Fruit fly (Drosophila melanogaster): ENCODE measurements around the gene ERR.

The ERR gene

DNA sequence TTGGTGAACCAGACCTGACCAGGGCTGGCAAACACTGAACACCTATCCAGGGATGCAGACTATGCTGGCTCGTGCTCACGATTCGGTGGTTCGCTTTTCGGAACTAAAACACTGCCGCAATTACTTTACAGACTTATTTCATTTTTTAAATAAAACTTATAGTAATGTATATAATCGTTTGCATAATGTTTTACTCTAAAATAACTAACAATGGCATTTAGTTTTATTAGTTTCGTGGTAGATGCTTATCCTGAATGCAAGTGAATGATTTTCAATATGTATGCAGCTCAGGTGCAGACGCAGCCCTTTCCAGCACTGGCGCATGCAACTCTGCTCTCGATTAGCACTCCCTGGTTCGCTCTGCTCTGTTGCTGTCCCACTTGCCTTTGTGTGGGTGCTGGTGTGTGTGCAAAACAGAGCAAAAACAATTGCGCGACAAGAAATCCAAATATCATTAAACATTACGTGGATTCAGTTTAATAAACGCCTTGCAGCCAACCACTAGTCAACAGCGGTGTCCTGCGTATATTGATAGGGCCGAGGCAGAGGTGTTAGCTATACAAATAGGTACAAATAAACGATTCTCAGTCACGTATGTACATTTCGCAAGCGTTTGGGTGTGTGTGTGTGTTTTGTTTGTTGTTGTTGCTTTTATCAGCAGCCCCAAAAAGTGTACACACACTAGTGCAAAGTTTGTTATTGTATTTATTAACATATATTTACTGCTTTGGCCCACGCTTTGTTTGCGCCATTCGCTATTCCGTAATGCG is at the start of gene ERR, which contains the start of gene Atg18a:
Gene ERR, minus strand, starts transcription at position 45 of the 770 bp plus-strand sequence.
Gene Atg18a, plus strand, starts transcription at position 231 of the 770 bp plus-strand sequence.
- TF ChIP-seq CG8478 (optimal IDR thresholded peaks at IDR 0.05) (no peak), usp (GFP tag; optimal IDR thresholded peaks at IDR 0.05) (no peak), EcR (GFP tag; optimal IDR thresholded peaks at IDR 0.05) (no peak), psq (optimal IDR thresholded peaks at IDR 0.05) (no peak), pan (optimal IDR thresholded peaks at IDR 0.05) (no peak), Dll (optimal IDR thresholded peaks at IDR 0.05) (no peak)

DNA sequence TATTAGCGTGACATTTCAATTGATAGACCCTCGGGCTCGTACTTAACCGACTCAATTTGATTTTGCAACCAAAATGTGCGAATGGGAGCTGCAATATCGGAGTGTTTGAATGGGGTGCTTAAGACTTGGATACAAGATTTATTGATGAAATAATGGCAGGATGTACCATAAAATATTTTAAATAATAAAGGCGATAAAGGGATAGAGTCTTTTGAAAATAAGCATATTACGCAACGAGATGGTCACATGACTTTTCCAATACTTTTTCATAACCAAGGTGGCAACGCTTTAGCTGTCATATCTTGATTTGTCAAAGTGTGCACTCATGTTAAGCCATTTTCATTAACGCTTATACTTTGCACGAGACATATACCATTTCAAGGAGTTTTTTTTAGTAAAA is 42.5 kb upstream of the ERR start, which contains the start of gene eIF4E3:
Gene eIF4E3, plus strand, starts transcription at position 301 of the 400 bp plus-strand sequence.
- TF ChIP-seq Dll (optimal IDR thresholded peaks at IDR 0.05) = no peak
- no peak for TF ChIP-seq psq (optimal IDR thresholded peaks at IDR 0.05)
- TF ChIP-seq CG8478 (optimal IDR thresholded peaks at IDR 0.05) = no peak
- no peak for TF ChIP-seq EcR (GFP tag; optimal IDR thresholded peaks at IDR 0.05)
- no peak for TF ChIP-seq usp (GFP tag; optimal IDR thresholded peaks at IDR 0.05)
- no peak for TF ChIP-seq pan (optimal IDR thresholded peaks at IDR 0.05)

DNA sequence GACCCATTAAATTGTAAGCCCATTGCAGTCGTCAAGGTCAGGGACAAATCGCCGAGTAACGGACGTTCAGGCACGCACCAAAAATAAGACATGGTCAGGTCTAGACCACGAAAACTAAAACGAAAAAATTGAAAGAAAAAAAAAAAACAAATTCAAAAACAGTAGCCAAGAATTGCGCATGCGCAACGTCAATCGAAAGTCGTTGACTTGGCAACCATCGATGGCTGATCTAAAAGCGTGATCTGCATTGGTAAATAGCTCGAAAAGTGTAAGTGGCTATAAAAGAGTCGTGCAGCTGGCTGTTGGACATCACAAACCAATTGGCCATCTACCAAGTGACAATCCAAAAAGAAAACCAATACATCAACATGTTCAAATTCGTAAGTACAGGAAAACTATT is 35.4 kb upstream of the ERR start, which contains the start of gene CG13678:
Gene CG13678, plus strand, starts transcription at position 307 of the 400 bp plus-strand sequence.
- TF ChIP-seq EcR (GFP tag; optimal IDR thresholded peaks at IDR 0.05) = no peak
- TF ChIP-seq usp (GFP tag; optimal IDR thresholded peaks at IDR 0.05) = no peak
- TF ChIP-seq Dll (optimal IDR thresholded peaks at IDR 0.05) = no peak
- no peak for TF ChIP-seq pan (optimal IDR thresholded peaks at IDR 0.05)
- no peak for TF ChIP-seq CG8478 (optimal IDR thresholded peaks at IDR 0.05)
- no peak for TF ChIP-seq psq (optimal IDR thresholded peaks at IDR 0.05)

DNA sequence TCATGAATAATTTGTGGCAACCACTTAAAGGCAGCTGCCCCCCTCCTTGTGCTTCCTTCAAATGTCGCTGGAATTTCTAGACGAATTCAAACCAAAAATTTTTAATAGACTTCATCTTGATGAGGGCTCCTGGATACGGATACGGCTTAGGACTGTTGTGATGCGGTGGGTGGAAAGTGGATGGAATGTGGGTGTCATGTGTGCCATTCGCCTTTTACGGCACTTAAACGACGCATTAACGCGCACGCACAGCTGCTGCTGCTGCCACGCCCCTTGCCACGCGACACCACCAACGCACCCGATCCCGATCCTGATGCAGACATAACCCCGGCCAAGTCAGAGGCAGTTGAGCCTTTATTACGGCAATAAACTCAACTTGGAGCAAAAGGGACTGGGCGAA is 33.2 kb upstream of the ERR start:
- TF ChIP-seq Dll (optimal IDR thresholded peaks at IDR 0.05) (no peak), EcR (GFP tag; optimal IDR thresholded peaks at IDR 0.05) (no peak), usp (GFP tag; optimal IDR thresholded peaks at IDR 0.05) (no peak), CG8478 (optimal IDR thresholded peaks at IDR 0.05) (no peak), pan (optimal IDR thresholded peaks at IDR 0.05) (no peak), psq (optimal IDR thresholded peaks at IDR 0.05) (no peak)

DNA sequence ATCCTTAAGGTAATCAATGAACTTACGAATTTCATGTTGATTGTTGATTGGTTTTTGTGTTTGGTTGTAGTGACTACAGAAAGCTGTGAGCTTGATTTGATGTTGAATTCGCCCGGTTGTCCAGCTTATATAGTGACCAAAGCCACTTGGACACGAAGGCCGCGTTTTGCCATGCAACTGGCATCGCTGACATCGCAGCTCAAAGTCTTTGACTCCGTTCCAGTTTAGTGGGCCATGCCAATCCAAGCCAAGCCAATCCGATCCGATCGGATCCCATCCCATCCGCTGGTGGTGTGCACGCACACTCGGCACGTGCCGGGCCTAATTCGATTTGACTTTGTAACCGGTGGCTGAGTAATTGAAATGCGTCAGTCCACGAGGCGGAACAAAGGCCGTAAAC is 32.4 kb upstream of the ERR start, which contains the start of gene CG13674:
Gene CG13674, minus strand, starts transcription at position 101 of the 400 bp plus-strand sequence.
- TF ChIP-seq EcR (GFP tag; optimal IDR thresholded peaks at IDR 0.05) = no peak
- no peak for TF ChIP-seq pan (optimal IDR thresholded peaks at IDR 0.05)
- TF ChIP-seq Dll (optimal IDR thresholded peaks at IDR 0.05) = no peak
- no peak for TF ChIP-seq psq (optimal IDR thresholded peaks at IDR 0.05)
- no peak for TF ChIP-seq usp (GFP tag; optimal IDR thresholded peaks at IDR 0.05)
- no peak for TF ChIP-seq CG8478 (optimal IDR thresholded peaks at IDR 0.05)

DNA sequence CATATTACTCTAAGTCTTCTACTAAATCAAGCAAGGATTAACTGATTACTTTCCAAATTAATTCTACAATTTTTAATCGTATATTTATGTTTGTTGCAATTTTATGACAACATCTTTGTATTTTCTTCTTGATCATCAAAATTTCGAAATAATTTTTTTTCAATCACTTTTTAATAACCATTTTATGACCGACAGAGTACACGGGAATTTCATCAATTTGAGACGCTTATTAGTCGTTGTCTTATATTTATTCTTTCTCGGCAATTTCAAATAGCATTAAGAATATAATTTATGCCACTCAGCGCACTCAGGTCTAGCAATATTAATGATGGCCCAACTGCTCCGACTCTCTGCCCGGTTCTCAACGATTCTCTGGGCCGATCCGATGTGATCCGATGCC is 28.5 kb upstream of the ERR start, which contains the start of gene CG8012:
Gene CG8012, plus strand, starts transcription at position 301 of the 400 bp plus-strand sequence.
- TF ChIP-seq CG8478 (optimal IDR thresholded peaks at IDR 0.05) (no peak), pan (optimal IDR thresholded peaks at IDR 0.05) (no peak), Dll (optimal IDR thresholded peaks at IDR 0.05) (no peak), usp (GFP tag; optimal IDR thresholded peaks at IDR 0.05) (no peak), EcR (GFP tag; optimal IDR thresholded peaks at IDR 0.05) (no peak), psq (optimal IDR thresholded peaks at IDR 0.05) (no peak)

DNA sequence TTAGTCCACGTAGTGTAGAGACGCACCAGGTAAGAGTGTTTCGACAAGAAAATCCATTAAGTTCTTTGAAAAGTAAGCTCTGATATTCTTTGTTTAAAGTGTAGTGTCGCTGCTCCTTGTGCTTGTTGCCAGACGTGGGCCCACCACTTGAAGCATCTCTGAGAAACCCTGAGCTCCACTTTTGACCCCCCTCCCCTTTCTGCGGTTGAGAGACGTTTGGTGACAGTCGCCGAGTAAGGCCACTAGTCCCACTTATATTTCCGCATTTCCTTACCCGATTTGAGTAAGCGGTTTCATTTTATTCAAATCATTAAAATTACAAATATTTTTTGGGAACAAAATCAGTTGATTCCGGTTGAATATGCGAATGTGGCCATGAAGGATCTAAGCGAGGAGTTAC is 25.1 kb upstream of the ERR start, which contains the start of gene CG8006:
Gene CG8006, plus strand, starts transcription at position 301 of the 400 bp plus-strand sequence.
- TF ChIP-seq usp (GFP tag; optimal IDR thresholded peaks at IDR 0.05) (no peak), Dll (optimal IDR thresholded peaks at IDR 0.05) (no peak), EcR (GFP tag; optimal IDR thresholded peaks at IDR 0.05) (no peak), CG8478 (optimal IDR thresholded peaks at IDR 0.05) (no peak), pan (optimal IDR thresholded peaks at IDR 0.05) (no peak), psq (optimal IDR thresholded peaks at IDR 0.05) (no peak)

DNA sequence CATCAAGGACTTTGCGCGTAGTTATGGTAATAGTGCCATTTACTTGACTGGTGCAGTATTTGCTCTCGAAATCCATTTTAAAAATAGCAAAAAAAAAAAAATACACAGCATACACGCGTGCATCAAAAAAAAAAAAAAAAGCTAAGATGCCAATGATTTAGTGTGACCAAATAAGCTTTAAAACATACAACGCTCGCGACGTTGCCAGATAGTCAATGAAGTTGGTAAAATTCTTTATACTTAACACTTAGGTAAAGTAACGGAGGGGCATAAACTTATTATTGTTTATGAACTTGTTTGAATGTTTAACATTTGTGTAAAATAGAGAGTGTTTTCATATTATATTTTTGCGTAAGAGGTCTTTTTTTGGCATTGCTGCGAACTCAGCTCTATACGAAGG is 24.1 kb upstream of the ERR start, which contains the start of gene tut:
Gene tut, minus strand, starts transcription at position 148 of the 400 bp plus-strand sequence.
- TF ChIP-seq EcR (GFP tag; optimal IDR thresholded peaks at IDR 0.05) (no peak), Dll (optimal IDR thresholded peaks at IDR 0.05) (no peak), psq (optimal IDR thresholded peaks at IDR 0.05) (no peak)

DNA sequence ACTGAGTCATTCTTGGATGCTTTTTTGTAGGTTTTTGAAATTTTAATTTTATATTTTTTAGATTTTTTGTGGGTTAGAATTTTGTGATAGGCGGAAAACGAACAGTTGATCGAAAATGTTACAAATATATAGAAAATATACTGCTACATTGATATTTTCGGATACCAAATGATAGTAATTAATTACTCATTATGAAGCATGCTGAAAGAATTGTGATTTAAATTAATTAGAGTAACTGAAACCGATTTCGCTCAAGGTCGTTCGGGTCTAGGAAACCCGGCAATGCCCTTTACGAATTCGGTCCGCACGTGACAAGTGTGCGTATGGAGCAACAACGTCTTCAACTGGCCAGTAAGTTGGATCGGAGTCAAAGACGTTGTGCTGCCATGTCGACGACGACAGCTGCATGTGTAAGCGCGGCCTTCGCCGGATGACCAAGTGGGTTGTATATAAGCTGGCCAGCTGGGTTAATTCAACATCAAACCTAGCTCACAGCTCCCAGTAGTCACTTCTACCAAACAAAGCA is 15.9 kb upstream of the ERR start, which contains the start of the genes CG7366 and CG13679:
Gene CG7366, minus strand, starts transcription at position 101 of the 526 bp plus-strand sequence.
Gene CG13679, plus strand, starts transcription at position 476 of the 526 bp plus-strand sequence.
- no peak for TF ChIP-seq pan (optimal IDR thresholded peaks at IDR 0.05)
- no peak for TF ChIP-seq Dll (optimal IDR thresholded peaks at IDR 0.05)
- TF ChIP-seq psq (optimal IDR thresholded peaks at IDR 0.05) = no peak
- TF ChIP-seq usp (GFP tag; optimal IDR thresholded peaks at IDR 0.05) = no peak

DNA sequence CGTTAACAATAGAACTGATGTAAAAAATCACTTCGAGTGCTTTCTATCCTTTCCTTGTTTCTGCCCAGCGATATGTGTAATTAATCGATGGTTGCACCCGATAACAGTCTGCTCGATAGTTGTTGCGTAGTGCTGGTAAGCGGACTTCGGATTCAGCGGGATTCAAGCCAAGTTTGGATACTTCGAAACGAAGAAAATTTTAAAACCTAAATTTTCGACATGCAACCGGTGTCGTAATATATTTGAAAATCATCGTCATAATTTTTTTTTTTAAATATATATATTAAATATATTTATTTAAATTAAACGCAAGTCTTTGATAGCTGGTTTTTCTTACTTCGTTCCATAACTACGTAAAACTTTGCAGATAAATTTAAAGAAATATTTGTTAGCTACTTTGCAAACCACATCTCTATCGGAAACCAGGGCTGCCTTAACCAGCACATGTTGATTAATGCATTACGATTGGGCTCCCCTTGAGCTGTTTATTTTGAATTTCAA is 11.4 kb upstream of the ERR start, which contains the start of the genes UbcE2M and Dhps:
Gene UbcE2M, minus strand, starts transcription at position 209 of the 501 bp plus-strand sequence.
Gene Dhps, plus strand, starts transcription at position 429 of the 501 bp plus-strand sequence.
- TF ChIP-seq Dll (optimal IDR thresholded peaks at IDR 0.05) (no peak), EcR (GFP tag; optimal IDR thresholded peaks at IDR 0.05) (no peak), CG8478 (optimal IDR thresholded peaks at IDR 0.05) (no peak), psq (optimal IDR thresholded peaks at IDR 0.05) (no peak), usp (GFP tag; optimal IDR thresholded peaks at IDR 0.05) (no peak), pan (optimal IDR thresholded peaks at IDR 0.05) (no peak)

DNA sequence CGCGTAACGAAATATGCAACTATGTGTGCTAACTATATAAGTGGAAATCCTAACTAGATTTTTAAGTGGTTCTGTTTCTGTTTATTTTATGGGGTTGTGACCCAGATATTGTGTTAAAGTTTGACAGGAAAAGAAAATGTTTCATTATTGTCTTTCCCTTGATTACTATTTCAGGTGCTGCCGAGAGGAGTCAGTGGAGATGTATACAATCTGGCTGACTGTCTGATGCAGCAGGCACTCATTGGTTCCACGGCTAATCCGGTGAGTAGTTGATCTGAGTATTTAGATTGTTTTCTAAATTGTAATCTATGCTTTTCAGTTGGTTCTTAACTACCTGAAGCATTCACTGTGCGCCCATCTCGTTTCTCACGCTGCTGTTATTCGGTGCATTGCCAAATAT is 6.5 kb upstream of the ERR start, which contains the start of gene CG7387:
Gene CG7387, minus strand, starts transcription at position 101 of the 400 bp plus-strand sequence.
- no peak for TF ChIP-seq EcR (GFP tag; optimal IDR thresholded peaks at IDR 0.05)

Data from whole organism.